Worm (Caenorhabditis elegans) whole organism, L2 larva: ENCODE measurements around the gene C46F2.1.

Experiments
- C34F6.9 ChIP-seq: fragments of 150-350 bp; optimal IDR thresholded peaks from 2 replicates; lab custom pipeline; 2014; ENCODE audit warnings: missing biosample characterization, missing genetic modification characterization
- F13H6.1 ChIP-seq: sonication (generic microtip); optimal IDR thresholded peaks from 2 replicates; lab custom pipeline; 2016; ENCODE audit warnings: missing genetic modification characterization, missing compliant biosample characterization
- R02D3.7 ChIP-seq: fragments of 150-350 bp; optimal IDR thresholded peaks from 2 replicates; lab custom pipeline; 2014; ENCODE audit warnings: missing biosample characterization, missing genetic modification characterization
- Y55F3AM.14 ChIP-seq: fragments of 200-800 bp; sonication (Bioruptor generic); optimal IDR thresholded peaks from 2 replicates; lab custom pipeline; 2018; ENCODE audit warnings: mild to moderate bottlenecking, missing genetic modification characterization, missing compliant biosample characterization
- ZK546.5 ChIP-seq: sonication (generic microtip); optimal IDR thresholded peaks from 2 replicates; lab custom pipeline; 2017; ENCODE audit warnings: missing biosample characterization, missing genetic modification characterization
- alr-1 ChIP-seq: fragments of 150-350 bp; optimal IDR thresholded peaks from 2 replicates; lab custom pipeline; 2014; ENCODE audit warnings: missing biosample characterization, missing genetic modification characterization
- aly-2 ChIP-seq: fragments of 150-350 bp; optimal IDR thresholded peaks from 2 replicates; lab custom pipeline; 2014; ENCODE audit warnings: missing biosample characterization, missing genetic modification characterization
- ama-1 ChIP-seq: fragments of 150-350 bp; optimal IDR thresholded peaks from 2 replicates; lab custom pipeline; 2018; ENCODE audit warnings: inconsistent platforms
- blmp-1 ChIP-seq: sonication (generic microtip); optimal IDR thresholded peaks from 2 replicates; lab custom pipeline; 2017; ENCODE audit warnings: missing genetic modification characterization, mild to moderate bottlenecking, missing compliant biosample characterization, antibody characterized with exemption, moderate library complexity; ENCODE audit not compliant: insufficient read depth
- ceh-16 ChIP-seq: fragments of 150-350 bp; optimal IDR thresholded peaks from 2 replicates; lab custom pipeline; 2014; ENCODE audit warnings: missing biosample characterization, missing genetic modification characterization
- ceh-82 ChIP-seq: fragments of 150-350 bp; optimal IDR thresholded peaks from 2 replicates; lab custom pipeline; 2014; ENCODE audit warnings: missing biosample characterization, missing genetic modification characterization
- crh-2 ChIP-seq: sonication (generic microtip); optimal IDR thresholded peaks from 2 replicates; lab custom pipeline; 2017; ENCODE audit warnings: missing biosample characterization, missing genetic modification characterization
- dmd-4 ChIP-seq: sonication (generic microtip); optimal IDR thresholded peaks from 2 replicates; lab custom pipeline; 2017; ENCODE audit warnings: missing biosample characterization, missing genetic modification characterization
- egl-27 ChIP-seq: sonication (generic microtip); optimal IDR thresholded peaks from 3 replicates; lab custom pipeline; 2017; ENCODE audit warnings: missing biosample characterization, missing genetic modification reagents, missing genetic modification characterization
- elt-1 ChIP-seq: fragments of 150-350 bp; optimal IDR thresholded peaks from 2 replicates; lab custom pipeline; 2014; ENCODE audit warnings: missing biosample characterization, missing genetic modification characterization
- elt-3 ChIP-seq: sonication (generic microtip); optimal IDR thresholded peaks from 2 replicates; lab custom pipeline; 2017; ENCODE audit warnings: missing biosample characterization, missing genetic modification characterization
- fos-1 ChIP-seq: fragments of 150-350 bp; optimal IDR thresholded peaks from 2 replicates; lab custom pipeline; 2014; ENCODE audit warnings: missing biosample characterization, missing genetic modification characterization
- gmeb-1 ChIP-seq: fragments of 150-350 bp; optimal IDR thresholded peaks from 2 replicates; lab custom pipeline; 2014; ENCODE audit warnings: missing biosample characterization, missing genetic modification characterization
- lin-11 ChIP-seq: fragments of 150-350 bp; sonication (generic microtip); optimal IDR thresholded peaks from 2 replicates; lab custom pipeline; 2014; ENCODE audit warnings: missing biosample characterization, missing genetic modification characterization, inconsistent platforms, mixed read lengths
- lin-13 ChIP-seq: fragments of 150-350 bp; optimal IDR thresholded peaks from 2 replicates; lab custom pipeline; 2014; ENCODE audit warnings: missing biosample characterization, missing genetic modification reagents, missing genetic modification characterization
- lin-39 ChIP-seq: fragments of 150-350 bp; optimal IDR thresholded peaks from 2 replicates; lab custom pipeline; 2014; ENCODE audit warnings: missing biosample characterization, missing genetic modification reagents, missing genetic modification characterization
- lsy-2 ChIP-seq, 2 experiments: fragments of 150-350 bp in 1 of 2; sonication (generic microtip) in 1 of 2; optimal IDR thresholded peaks; 2 replicates each; lab custom pipeline; 2014 to 2017; ENCODE audit warnings: missing biosample characterization in 2 of 2, missing genetic modification characterization in 2 of 2
- mab-5 ChIP-seq: fragments of 150-350 bp; optimal IDR thresholded peaks from 2 replicates; lab custom pipeline; 2014; ENCODE audit warnings: missing biosample characterization, missing genetic modification characterization
- mbf-1 ChIP-seq: sonication (generic microtip); optimal IDR thresholded peaks from 2 replicates; lab custom pipeline; 2017; ENCODE audit warnings: missing biosample characterization, missing genetic modification characterization
- mdl-1 ChIP-seq, 2 experiments: fragments of 150-350 bp in 1 of 2; sonication (generic microtip) in 1 of 2; optimal IDR thresholded peaks; 2 replicates each; lab custom pipeline; 2017; ENCODE audit warnings: missing biosample characterization in 2 of 2, missing genetic modification characterization in 2 of 2
- nhr-10 ChIP-seq: sonication (generic microtip); optimal IDR thresholded peaks from 2 replicates; lab custom pipeline; 2017; ENCODE audit warnings: missing biosample characterization, missing genetic modification characterization
- nhr-11 ChIP-seq: fragments of 150-350 bp; optimal IDR thresholded peaks from 2 replicates; lab custom pipeline; 2014; ENCODE audit warnings: missing biosample characterization, missing genetic modification characterization
- nhr-12 ChIP-seq: fragments of 150-350 bp; optimal IDR thresholded peaks from 2 replicates; lab custom pipeline; 2014; ENCODE audit warnings: missing biosample characterization, missing genetic modification characterization
- nhr-129 ChIP-seq: fragments of 150-350 bp; optimal IDR thresholded peaks from 2 replicates; lab custom pipeline; 2014; ENCODE audit warnings: missing biosample characterization, missing genetic modification characterization
- nhr-21 ChIP-seq: fragments of 150-350 bp; optimal IDR thresholded peaks from 2 replicates; lab custom pipeline; 2014; ENCODE audit warnings: missing biosample characterization, missing genetic modification characterization
- nhr-23 ChIP-seq: fragments of 150-350 bp; optimal IDR thresholded peaks from 2 replicates; lab custom pipeline; 2014; ENCODE audit warnings: missing biosample characterization, missing genetic modification reagents, missing genetic modification characterization
- nhr-237 ChIP-seq: fragments of 150-350 bp; optimal IDR thresholded peaks from 2 replicates; lab custom pipeline; 2014; ENCODE audit warnings: missing biosample characterization, missing genetic modification characterization
- nhr-25 ChIP-seq: fragments of 150-350 bp; sonication (generic microtip); optimal IDR thresholded peaks from 3 replicates; lab custom pipeline; 2014; ENCODE audit warnings: missing biosample characterization, missing genetic modification characterization
- nhr-6 ChIP-seq: fragments of 150-350 bp; optimal IDR thresholded peaks from 2 replicates; lab custom pipeline; 2014; ENCODE audit warnings: missing biosample characterization, missing genetic modification characterization
- nhr-77 ChIP-seq: fragments of 150-350 bp; optimal IDR thresholded peaks from 2 replicates; lab custom pipeline; 2014; ENCODE audit warnings: missing biosample characterization, missing genetic modification characterization
- peb-1 ChIP-seq: fragments of 150-350 bp; optimal IDR thresholded peaks from 2 replicates; lab custom pipeline; 2014; ENCODE audit warnings: missing biosample characterization, missing genetic modification characterization
- sem-4 ChIP-seq: fragments of 150-350 bp; optimal IDR thresholded peaks from 2 replicates; lab custom pipeline; 2014; ENCODE audit warnings: missing biosample characterization, missing genetic modification reagents, missing genetic modification characterization
- skn-1 ChIP-seq: sonication (generic microtip); optimal IDR thresholded peaks from 2 replicates; lab custom pipeline; 2017; ENCODE audit warnings: missing biosample characterization, missing genetic modification characterization
- sma-3 ChIP-seq: sonication (generic microtip); optimal IDR thresholded peaks from 2 replicates; lab custom pipeline; 2016; ENCODE audit warnings: missing genetic modification reagents, missing genetic modification characterization, missing compliant biosample characterization
- sma-9 ChIP-seq, 2 experiments: fragments of 150-350 bp in 1 of 2; sonication (generic microtip) in 1 of 2; optimal IDR thresholded peaks; 2 replicates each; lab custom pipeline; 2014 to 2016; ENCODE audit warnings: missing genetic modification characterization in 2 of 2, mild to moderate bottlenecking in 1 of 2, missing biosample characterization in 1 of 2, missing compliant biosample characterization in 1 of 2, missing genetic modification reagents in 1 of 2, moderate library complexity in 1 of 2
- snpc-4 ChIP-seq: fragments of 150-350 bp; optimal IDR thresholded peaks from 2 replicates; lab custom pipeline; 2014; ENCODE audit warnings: missing biosample characterization, missing genetic modification characterization
- unc-39 ChIP-seq: fragments of 150-350 bp; optimal IDR thresholded peaks from 2 replicates; lab custom pipeline; 2014; ENCODE audit warnings: missing biosample characterization, missing genetic modification characterization
- unc-55 ChIP-seq: fragments of 150-350 bp; sonication (generic microtip); optimal IDR thresholded peaks from 3 replicates; lab custom pipeline; 2014; ENCODE audit warnings: missing biosample characterization, missing genetic modification reagents, missing genetic modification characterization
- unc-62 ChIP-seq: fragments of 150-350 bp; optimal IDR thresholded peaks from 2 replicates; lab custom pipeline; 2014; ENCODE audit warnings: missing biosample characterization, missing genetic modification reagents, missing genetic modification characterization
- zag-1 ChIP-seq: fragments of 150-350 bp; optimal IDR thresholded peaks from 2 replicates; lab custom pipeline; 2014; ENCODE audit warnings: missing biosample characterization, missing genetic modification characterization
- ztf-1 ChIP-seq: fragments of 200-800 bp; sonication (Bioruptor generic); conservative IDR thresholded peaks from 2 replicates; pipeline ENCODE4 v1.3.6; 2022; ENCODE audit warnings: missing genetic modification characterization, missing compliant biosample characterization
- ztf-11 ChIP-seq: sonication (generic microtip); optimal IDR thresholded peaks from 2 replicates; lab custom pipeline; 2017; ENCODE audit warnings: missing biosample characterization, missing genetic modification characterization
- ztf-4 ChIP-seq: fragments of 150-350 bp; optimal IDR thresholded peaks from 2 replicates; lab custom pipeline; 2014; ENCODE audit warnings: missing biosample characterization, missing genetic modification characterization

C46F2.1 gene

DNA sequence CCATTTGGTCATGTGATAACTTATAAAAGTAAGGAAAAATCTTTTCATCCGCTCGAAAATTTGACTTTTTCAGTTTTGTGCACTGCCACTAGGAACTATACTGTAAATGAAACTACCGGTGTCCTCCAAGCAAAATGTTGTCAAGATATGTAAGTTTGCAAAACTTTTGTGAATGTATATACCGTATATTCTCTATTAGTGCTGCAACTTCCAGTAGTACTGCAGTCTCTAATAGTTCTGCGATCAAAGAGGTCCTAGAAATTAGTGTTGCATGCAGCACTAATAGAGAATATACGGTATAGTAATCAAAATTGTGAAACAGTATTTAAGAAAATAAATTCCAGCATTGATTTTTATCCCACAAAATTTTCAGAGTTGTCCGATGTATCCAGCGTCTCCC is 47.8 kb upstream of the C46F2.1 start:
- no peak for TF ChIP-seq C34F6.9 (tag; lab: Kevin White, UChicago)
- no peak for TF ChIP-seq nhr-10 (tag; lab: Kevin White, UChicago)
- TF ChIP-seq nhr-25: no peak
- TF ChIP-seq R02D3.7: no peak
- TF ChIP-seq nhr-77 (tag; lab: Kevin White, UChicago): no peak
- TF ChIP-seq lin-11 (tag; lab: Kevin White, UChicago): no peak
- TF ChIP-seq snpc-4 (tag; lab: Kevin White, UChicago): no peak
- TF ChIP-seq gmeb-1: no peak
- TF ChIP-seq nhr-6 (tag; lab: Kevin White, UChicago): no peak
- TF ChIP-seq sem-4 (tag; lab: Kevin White, UChicago): no peak
- TF ChIP-seq nhr-23 (tag; lab: Kevin White, UChicago): no peak
- TF ChIP-seq skn-1 (tag; lab: Kevin White, UChicago): no peak
- TF ChIP-seq elt-1: no peak
- TF ChIP-seq sma-9 (GFP tag; optimal IDR thresholded peaks at IDR 0.05; lab: Kevin White, UChicago): no peak
- no peak for TF ChIP-seq sma-9 (tag; optimal IDR thresholded peaks at IDR 0.05; lab: Kevin White, UChicago)
- TF ChIP-seq unc-62: no peak
- TF ChIP-seq elt-3 (tag; lab: Kevin White, UChicago): no peak

DNA sequence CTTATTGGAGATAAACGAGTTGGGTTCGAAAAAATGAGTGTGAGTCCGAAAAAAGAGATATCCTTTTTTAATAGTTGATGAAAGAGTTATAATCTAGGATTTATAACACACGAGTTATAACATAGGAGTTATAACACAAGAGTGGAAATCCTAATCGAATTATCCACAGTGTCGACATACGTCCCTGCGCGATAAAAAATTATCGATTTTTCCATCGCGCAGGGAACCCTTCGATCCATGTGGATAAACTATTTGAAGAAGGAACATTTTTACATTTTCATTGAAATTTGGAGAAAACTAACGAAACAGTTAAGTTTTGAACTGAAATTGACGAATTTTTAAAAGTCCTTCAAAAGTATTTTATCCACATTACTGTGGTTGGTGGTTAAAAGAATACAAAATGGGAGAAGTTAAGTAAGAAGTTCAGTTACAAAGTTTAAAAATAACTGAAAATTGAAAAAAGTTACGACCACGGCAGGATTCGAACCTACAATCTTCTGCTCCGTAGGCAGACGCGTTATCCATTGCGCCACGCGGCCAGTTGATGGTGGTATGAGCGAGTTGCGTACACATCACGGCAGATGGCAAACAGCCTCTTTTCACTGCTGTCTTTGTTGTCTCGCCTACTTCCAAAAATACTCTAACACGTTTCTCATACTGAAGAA is 41.5 kb upstream of the C46F2.1 start:
- peak; percentile 97 for TF ChIP-seq nhr-237 (tag; lab: Kevin White, UChicago)
- peak; percentile 81 for TF ChIP-seq mbf-1 (tag; lab: Kevin White, UChicago)
- TF ChIP-seq crh-2 (tag; lab: Kevin White, UChicago): peak; percentile 100
- peak; percentile 95 for TF ChIP-seq skn-1 (tag; lab: Kevin White, UChicago)
- TF ChIP-seq nhr-6 (tag; lab: Kevin White, UChicago): peak; percentile 100
- TF ChIP-seq egl-27 (tag; lab: Kevin White, UChicago): peak; percentile 99
- TF ChIP-seq peb-1: no peak
- peak; percentile 94 for TF ChIP-seq gmeb-1
- TF ChIP-seq unc-55: peak; percentile 99
- TF ChIP-seq nhr-25: peak; percentile 99
- peak; percentile 97 for TF ChIP-seq ceh-82
- TF ChIP-seq nhr-21 (tag; lab: Kevin White, UChicago): peak; percentile 100
- TF ChIP-seq R02D3.7: peak; percentile 78
- peak; percentile 83 for TF ChIP-seq ztf-11
- no peak for TF ChIP-seq unc-39 (tag; lab: Kevin White, UChicago)
- TF ChIP-seq mdl-1 (tag; optimal IDR thresholded peaks at IDR 0.05; lab: Kevin White, UChicago): peak; percentile 94 to 96
- TF ChIP-seq elt-3 (tag; lab: Kevin White, UChicago): peak; percentile 64
- TF ChIP-seq Y55F3AM.14 (GFP tag; lab: Kevin White, UChicago): peak; percentile 96
- TF ChIP-seq alr-1 (tag; lab: Kevin White, UChicago): no peak
- TF ChIP-seq ztf-4 (tag; lab: Kevin White, UChicago): peak; percentile 99
- peak; percentile 88 for TF ChIP-seq snpc-4 (tag; lab: Kevin White, UChicago)
- peak; percentile 95 to 97 for TF ChIP-seq lsy-2 (tag; optimal IDR thresholded peaks at IDR 0.05; lab: Kevin White, UChicago)
- peak; percentile 98 for TF ChIP-seq lin-39 (tag; lab: Kevin White, UChicago)
- TF ChIP-seq ztf-1 (GFP tag; lab: Robert Waterston, UW): peak; percentile 80; the same call in 1 of the 2 replicates
- TF ChIP-seq ZK546.5: peak; percentile 72
- peak; percentile 72 for TF ChIP-seq blmp-1 (tag; lab: Kevin White, UChicago)
- TF ChIP-seq fos-1: peak; percentile 98
- peak; percentile 84 for TF ChIP-seq ama-1
- TF ChIP-seq zag-1 (tag; lab: Kevin White, UChicago): peak; percentile 99
- TF ChIP-seq dmd-4: peak; percentile 80
- TF ChIP-seq nhr-10 (tag; lab: Kevin White, UChicago): peak; percentile 99
- peak; percentile 98 for TF ChIP-seq sem-4 (tag; lab: Kevin White, UChicago)
- TF ChIP-seq lin-11 (tag; lab: Kevin White, UChicago): peak; percentile 86
- peak; percentile 20 for TF ChIP-seq nhr-23 (tag; lab: Kevin White, UChicago)
- TF ChIP-seq ceh-16: peak; percentile 95
- peak; percentile 97 for TF ChIP-seq C34F6.9 (tag; lab: Kevin White, UChicago)
- TF ChIP-seq lin-13 (GFP tag; lab: Kevin White, UChicago): peak; percentile 98
- peak; percentile 96 for TF ChIP-seq nhr-77 (tag; lab: Kevin White, UChicago)
- peak; percentile 99 for TF ChIP-seq mab-5 (tag; lab: Kevin White, UChicago)
- peak; percentile 100 for TF ChIP-seq nhr-129
- TF ChIP-seq unc-62: peak; percentile 97
- TF ChIP-seq aly-2 (tag; lab: Kevin White, UChicago): no peak
- peak; percentile 99 for TF ChIP-seq sma-3 (GFP tag; lab: Kevin White, UChicago)
- peak; percentile 55 for TF ChIP-seq nhr-11 (tag; lab: Kevin White, UChicago)
- no peak for TF ChIP-seq elt-1
- TF ChIP-seq F13H6.1 (tag; lab: Kevin White, UChicago): peak; percentile 99
- TF ChIP-seq nhr-12 (tag; lab: Kevin White, UChicago): peak; percentile 66
- peak; percentile 98 for TF ChIP-seq sma-9 (GFP tag; optimal IDR thresholded peaks at IDR 0.05; lab: Kevin White, UChicago)
- TF ChIP-seq sma-9 (tag; optimal IDR thresholded peaks at IDR 0.05; lab: Kevin White, UChicago): no peak
